Fruit fly (Drosophila melanogaster) whole organism, embryonic: ENCODE results near the gene CG3505.

Experiments used
- Abd-B ChIP-seq: fragments of 200-800 bp; sonication (Bioruptor generic); optimal IDR thresholded peaks from 2 replicates; lab custom pipeline; 2018; ENCODE audit warnings: missing biosample characterization, mild to moderate bottlenecking, missing genetic modification characterization, moderate library complexity
- CG10366 ChIP-seq: fragments of 200-800 bp; sonication (Bioruptor generic); IDR thresholded peaks from 2 replicates; pipeline ENCODE4 v1.3.6; 2022; ENCODE audit warnings: missing biosample characterization, missing genetic modification characterization
- CG10979 ChIP-seq: fragments of 200-800 bp; sonication (Bioruptor generic); optimal IDR thresholded peaks from 2 replicates; lab custom pipeline; 2018; ENCODE audit warnings: missing biosample characterization, mild to moderate bottlenecking, missing genetic modification characterization, moderate library complexity
- CG11093 ChIP-seq: fragments of 200-800 bp; sonication (Bioruptor generic); IDR thresholded peaks from 3 replicates; pipeline ENCODE4 v1.3.6; 2022; ENCODE audit warnings: missing biosample characterization, missing genetic modification characterization
- CG1233 ChIP-seq: fragments of 200-800 bp; sonication (Bioruptor generic); optimal IDR thresholded peaks from 4 replicates; lab custom pipeline; 2018; ENCODE audit warnings: missing biosample characterization, mild to moderate bottlenecking, missing genetic modification characterization
- CG13424 ChIP-seq: fragments of 200-800 bp; sonication (Bioruptor generic); optimal IDR thresholded peaks from 2 replicates; lab custom pipeline; 2019; ENCODE audit warnings: missing biosample characterization, mild to moderate bottlenecking, missing genetic modification characterization, moderate library complexity
- CG13775 ChIP-seq: fragments of 200-800 bp; sonication (Bioruptor generic); optimal IDR thresholded peaks from 3 replicates; lab custom pipeline; 2017; ENCODE audit warnings: missing biosample characterization, mild to moderate bottlenecking, missing genetic modification characterization
- CG15269 ChIP-seq: fragments of 200-800 bp; sonication (Bioruptor generic); optimal IDR thresholded peaks from 2 replicates; lab custom pipeline; 2018; ENCODE audit warnings: missing biosample characterization, mild to moderate bottlenecking, missing genetic modification characterization, moderate library complexity
- CG1603 ChIP-seq: fragments of 200-800 bp; sonication (Bioruptor generic); optimal IDR thresholded peaks from 2 replicates; lab custom pipeline; 2019; ENCODE audit warnings: missing biosample characterization, mild to moderate bottlenecking, missing genetic modification characterization, moderate library complexity
- CG17186 ChIP-seq: fragments of 200-800 bp; sonication (Bioruptor generic); optimal IDR thresholded peaks from 3 replicates; lab custom pipeline; 2017; ENCODE audit warnings: missing biosample characterization, missing genetic modification reagents, missing genetic modification characterization
- CG18011 ChIP-seq: fragments of 200-800 bp; sonication (Bioruptor generic); optimal IDR thresholded peaks from 2 replicates; lab custom pipeline; 2017; ENCODE audit warnings: missing biosample characterization, missing genetic modification characterization, mild to moderate bottlenecking, moderate library complexity, missing genotype
- CG1832 ChIP-seq: fragments of 200-800 bp; sonication (Bioruptor generic); optimal IDR thresholded peaks from 2 replicates; lab custom pipeline; 2017; ENCODE audit warnings: missing biosample characterization, mild to moderate bottlenecking, missing genetic modification characterization, inconsistent platforms
- CG3065 ChIP-seq: fragments of 200-800 bp; sonication (Bioruptor generic); optimal IDR thresholded peaks from 2 replicates; lab custom pipeline; 2016; ENCODE audit warnings: missing biosample characterization, missing genetic modification characterization
- CG34422 ChIP-seq: fragments of 200-800 bp; sonication (Bioruptor generic); IDR thresholded peaks from 3 replicates; pipeline ENCODE4 v1.3.6; 2022; ENCODE audit warnings: missing biosample characterization, missing genetic modification characterization
- CG3838 ChIP-seq: fragments of 200-800 bp; sonication (Bioruptor generic); optimal IDR thresholded peaks from 3 replicates; lab custom pipeline; 2016; ENCODE audit warnings: missing biosample characterization, missing genetic modification characterization
- CG42726 ChIP-seq: fragments of 200-800 bp; sonication (Bioruptor generic); IDR thresholded peaks from 2 replicates; pipeline ENCODE4 v1.3.6; 2022; ENCODE audit warnings: missing biosample characterization, missing genetic modification characterization; ENCODE audit not compliant: partially characterized antibody
- D19A ChIP-seq: fragments of 200-800 bp; optimal IDR thresholded peaks from 3 replicates; lab custom pipeline; 2019; ENCODE audit warnings: missing biosample characterization, mild to moderate bottlenecking, missing genetic modification characterization, moderate library complexity
- D19B ChIP-seq: fragments of 200-800 bp; sonication (Bioruptor generic); optimal IDR thresholded peaks from 2 replicates; lab custom pipeline; 2017; ENCODE audit warnings: missing biosample characterization, mild to moderate bottlenecking, missing genetic modification characterization
- Dfd ChIP-seq, 2 experiments: fragments of >200 bp; optimal IDR thresholded peaks; 2 replicates each; lab custom pipeline; 2017; ENCODE audit warnings: missing biosample characterization in 2 of 2, missing genetic modification characterization in 2 of 2
- Drgx ChIP-seq: fragments of 200-800 bp; sonication (Bioruptor generic); IDR thresholded peaks from 2 replicates; pipeline ENCODE4 v1.3.6; 2022; ENCODE audit warnings: missing biosample characterization, missing genetic modification characterization
- Lhr ChIP-seq: fragments of 200-800 bp; sonication (Bioruptor generic); optimal IDR thresholded peaks from 3 replicates; lab custom pipeline; 2017; ENCODE audit warnings: mild to moderate bottlenecking, missing biosample characterization, missing genetic modification reagents, missing genetic modification characterization
- Lim3 ChIP-seq: fragments of 200-800 bp; sonication (Bioruptor generic); IDR thresholded peaks from 2 replicates; pipeline ENCODE4 v1.3.6; 2022; ENCODE audit warnings: missing biosample characterization, missing genetic modification characterization
- Lpt ChIP-seq: fragments of >200 bp; optimal IDR thresholded peaks from 2 replicates; lab custom pipeline; 2018; ENCODE audit warnings: missing biosample characterization, missing genetic modification characterization
- Mad ChIP-seq: fragments of 200-800 bp; sonication (Bioruptor generic); optimal IDR thresholded peaks from 2 replicates; lab custom pipeline; 2016; ENCODE audit warnings: missing biosample characterization, missing genetic modification characterization
- Neu2 ChIP-seq: fragments of 200-800 bp; sonication (Bioruptor generic); optimal IDR thresholded peaks from 3 replicates; lab custom pipeline; 2016; ENCODE audit warnings: missing biosample characterization, missing genetic modification characterization, borderline replicate concordance
- Nf-YC ChIP-seq: fragments of 200-800 bp; optimal IDR thresholded peaks from 3 replicates; lab custom pipeline; 2019; ENCODE audit warnings: missing biosample characterization, mild to moderate bottlenecking, missing genetic modification characterization, moderate library complexity
- Ptx1 ChIP-seq: fragments of 200-800 bp; sonication (Bioruptor generic); IDR thresholded peaks from 2 replicates; pipeline ENCODE4 v1.3.6; 2022; ENCODE audit warnings: missing biosample characterization, missing genetic modification characterization
- Side ChIP-seq: fragments of 200-800 bp; sonication (Bioruptor generic); optimal IDR thresholded peaks from 2 replicates; lab custom pipeline; 2016; ENCODE audit warnings: missing biosample characterization, missing genetic modification characterization
- Stat92E ChIP-seq, 3 experiments: fragments of >200 bp in 2 of 3; fragments of 200-800 bp in 1 of 3; sonication (Bioruptor generic) in 1 of 3; optimal IDR thresholded peaks; 2 replicates each; lab custom pipeline; 2017 to 2019; ENCODE audit warnings: missing biosample characterization in 3 of 3, missing genetic modification characterization in 3 of 3, mild to moderate bottlenecking in 1 of 3, moderate library complexity in 1 of 3
- Trl ChIP-seq, 3 experiments: fragments of >200 bp in 2 of 3; fragments of 200-800 bp in 1 of 3; sonication (Bioruptor generic) in 1 of 3; optimal IDR thresholded peaks; 2 replicates in 1 of 3; 3 replicates in 2 of 3; lab custom pipeline; 2016 to 2017; ENCODE audit warnings: missing biosample characterization in 1 of 3, missing genetic modification characterization in 1 of 3
- Xrp1 ChIP-seq: fragments of 200-800 bp; sonication (Bioruptor generic); IDR thresholded peaks from 2 replicates; pipeline ENCODE4 v1.3.6; 2022; ENCODE audit warnings: missing biosample characterization, missing genetic modification characterization
- YL-1 ChIP-seq: fragments of 200-800 bp; sonication (Bioruptor generic); optimal IDR thresholded peaks from 3 replicates; lab custom pipeline; 2017; ENCODE audit warnings: missing biosample characterization, mild to moderate bottlenecking, missing genetic modification characterization
- ase ChIP-seq: fragments of 200-800 bp; sonication (Bioruptor generic); IDR thresholded peaks from 3 replicates; pipeline ENCODE4 v1.3.6; 2022; ENCODE audit warnings: missing biosample characterization, missing genetic modification characterization
- cato ChIP-seq: fragments of 200-800 bp; sonication (Bioruptor generic); optimal IDR thresholded peaks from 2 replicates; lab custom pipeline; 2016; ENCODE audit warnings: missing biosample characterization, missing genetic modification characterization, borderline replicate concordance
- crp ChIP-seq, 2 experiments: fragments of 200-800 bp; sonication (Bioruptor generic); optimal IDR thresholded peaks; 2 replicates in 1 of 2; 3 replicates in 1 of 2; lab custom pipeline; 2017; ENCODE audit warnings: missing biosample characterization in 2 of 2, missing genetic modification characterization in 2 of 2, mild to moderate bottlenecking in 1 of 2, moderate library complexity in 1 of 2
- cwo ChIP-seq: fragments of 200-800 bp; sonication (Bioruptor generic); optimal IDR thresholded peaks from 3 replicates; lab custom pipeline; 2017; ENCODE audit warnings: missing biosample characterization, missing genetic modification characterization, mild to moderate bottlenecking, moderate library complexity, missing genetic modification reagents
- dpn ChIP-seq, 2 experiments: fragments of 200-800 bp; sonication (Bioruptor generic); optimal IDR thresholded peaks; 3 replicates each; lab custom pipeline; 2016; ENCODE audit warnings: missing biosample characterization in 2 of 2, missing genetic modification characterization in 2 of 2
- dysf ChIP-seq: fragments of 200-800 bp; sonication (Bioruptor generic); IDR thresholded peaks from 3 replicates; pipeline ENCODE4 v1.3.6; 2022; ENCODE audit warnings: missing biosample characterization, missing genetic modification characterization
- ems ChIP-seq: fragments of 200-800 bp; sonication (Bioruptor generic); optimal IDR thresholded peaks from 3 replicates; lab custom pipeline; 2016; ENCODE audit warnings: missing biosample characterization, missing genetic modification characterization
- fd96Cb ChIP-seq: fragments of 200-800 bp; sonication (Bioruptor generic); optimal IDR thresholded peaks from 2 replicates; lab custom pipeline; 2018; ENCODE audit warnings: missing biosample characterization, mild to moderate bottlenecking, missing genetic modification characterization, moderate library complexity
- fru ChIP-seq: fragments of >200 bp; optimal IDR thresholded peaks from 2 replicates; lab custom pipeline; 2017
- gce ChIP-seq: fragments of 200-800 bp; sonication (Bioruptor generic); IDR thresholded peaks from 3 replicates; pipeline ENCODE4 v1.3.6; 2022; ENCODE audit warnings: missing biosample characterization, missing genetic modification characterization
- gem ChIP-seq: fragments of 200-800 bp; sonication (Bioruptor generic); optimal IDR thresholded peaks from 2 replicates; lab custom pipeline; 2019; ENCODE audit warnings: missing biosample characterization, mild to moderate bottlenecking, missing genetic modification characterization, moderate library complexity
- kni ChIP-seq: fragments of 200-800 bp; sonication (Bioruptor generic); optimal IDR thresholded peaks from 3 replicates; lab custom pipeline; 2017; ENCODE audit warnings: mild to moderate bottlenecking, missing biosample characterization, missing genetic modification reagents, missing genetic modification characterization
- org-1 ChIP-seq: fragments of 200-800 bp; sonication (Bioruptor generic); optimal IDR thresholded peaks from 2 replicates; lab custom pipeline; 2017; ENCODE audit warnings: missing biosample characterization, missing genetic modification characterization
- sc ChIP-seq, 3 experiments: fragments of >200 bp in 2 of 3; fragments of 200-800 bp in 1 of 3; sonication (Bioruptor generic) in 1 of 3; optimal IDR thresholded peaks; 2 replicates in 2 of 3; 3 replicates in 1 of 3; lab custom pipeline; 2017; ENCODE audit warnings: mild to moderate bottlenecking in 1 of 3, missing biosample characterization in 1 of 3, missing genetic modification characterization in 1 of 3, missing genetic modification reagents in 1 of 3
- tgo ChIP-seq: fragments of 200-800 bp; sonication (Bioruptor generic); IDR thresholded peaks from 3 replicates; pipeline ENCODE4 v1.3.6; 2022; ENCODE audit warnings: missing biosample characterization, missing genetic modification characterization
- wdn ChIP-seq: fragments of 200-800 bp; sonication (Bioruptor generic); IDR thresholded peaks from 2 replicates; pipeline ENCODE4 v1.3.6; 2022; ENCODE audit warnings: missing biosample characterization, missing genetic modification characterization

Gene CG3505

DNA sequence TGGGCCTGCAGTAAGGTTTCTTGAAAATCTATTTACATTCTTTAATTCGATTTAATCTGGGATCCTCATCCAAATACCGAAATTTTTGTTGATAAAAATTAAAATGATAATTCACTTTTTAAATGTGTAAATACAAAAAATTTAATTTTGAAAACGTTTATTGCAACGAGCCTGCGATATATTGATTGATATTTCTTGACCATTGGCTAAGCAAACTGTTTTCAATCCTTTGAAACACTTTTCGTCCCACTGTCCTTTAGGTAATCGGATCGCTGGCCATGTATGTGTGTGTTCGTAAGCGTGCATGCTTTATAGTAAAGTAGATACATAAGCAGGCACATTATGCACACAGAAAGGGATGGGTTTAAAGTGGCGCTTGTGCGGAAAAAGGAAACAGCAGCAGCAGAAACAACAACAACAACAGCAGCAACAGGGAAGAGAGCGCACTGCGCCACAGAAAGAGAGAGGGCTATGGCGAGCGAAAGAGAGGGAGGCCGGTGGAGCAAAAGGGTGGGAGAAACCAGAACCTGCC, 33.1 kb upstream of the CG3505 start (continued):
- TF ChIP-seq kni (GFP tag; lab: Kevin White, UChicago) (no peak), org-1 (GFP tag; lab: Kevin White, UChicago) (peak; percentile 37), crp (GFP tag; optimal IDR thresholded peaks at IDR 0.05; lab: Kevin White, UChicago) (no peak), D19A (tag; lab: Kevin White, UChicago) (peak; percentile 5), tgo (no peak)

DNA sequence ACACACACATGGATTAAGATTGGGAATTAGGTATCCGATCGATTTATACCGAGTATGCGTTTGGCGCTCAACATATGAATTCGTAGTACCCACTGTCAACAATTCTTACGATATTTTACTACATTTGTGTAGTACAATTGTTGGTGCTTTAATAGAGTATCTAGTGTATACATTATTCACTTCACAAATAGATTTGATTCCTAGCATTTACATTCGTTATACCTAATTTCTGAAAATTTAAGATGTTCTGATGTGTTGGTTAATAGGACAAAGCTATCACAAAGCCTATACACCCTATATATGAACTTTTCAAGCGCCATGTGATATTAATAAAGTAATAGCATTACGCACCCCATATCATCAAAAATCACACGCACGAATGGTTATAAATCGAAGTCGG, 32.6 kb upstream of the CG3505 start:
- no peak for TF ChIP-seq CG18011 (GFP tag; lab: Kevin White, UChicago)
- no peak for TF ChIP-seq ase (GFP tag; lab: Robert Waterston, UW)
- TF ChIP-seq dysf (GFP tag; lab: Robert Waterston, UW), result no peak
- peak; percentile 18 for TF ChIP-seq gem (tag; lab: Kevin White, UChicago)
- no peak for TF ChIP-seq Nf-YC (tag; lab: Kevin White, UChicago)
- TF ChIP-seq gce (GFP tag; lab: Robert Waterston, UW), result no peak
- no peak for TF ChIP-seq Stat92E (GFP tag; optimal IDR thresholded peaks at IDR 0.05; lab: Kevin White, UChicago)
- TF ChIP-seq CG3838 (GFP tag; lab: Kevin White, UChicago), result no peak
- TF ChIP-seq CG10366 (GFP tag; lab: Robert Waterston, UW), result no peak
- TF ChIP-seq Side (GFP tag; lab: Kevin White, UChicago), result no peak
- TF ChIP-seq fru (lab: Kevin White, UChicago), result no peak
- TF ChIP-seq D19A (tag; lab: Kevin White, UChicago), result peak; percentile 37
- no peak for TF ChIP-seq cwo (GFP tag; lab: Kevin White, UChicago)
- no peak for TF ChIP-seq CG1233 (GFP tag; lab: Kevin White, UChicago)
- no peak for TF ChIP-seq Lpt (GFP tag; lab: Kevin White, UChicago)
- TF ChIP-seq Lim3, result no peak
- no peak for TF ChIP-seq CG42726 (GFP tag; lab: Robert Waterston, UW)
- no peak for TF ChIP-seq CG15269
- no peak; the same call in 1 of the 2 replicates for TF ChIP-seq Xrp1
- no peak for TF ChIP-seq CG3065 (GFP tag; lab: Kevin White, UChicago)
- no peak for TF ChIP-seq CG1832
- TF ChIP-seq CG10979 (tag; lab: Kevin White, UChicago), result peak; percentile 4
- 0 out of 2 replicates have a peak, but pooled peaks have one; percentile 8 for TF ChIP-seq Ptx1 (GFP tag; lab: Robert Waterston, UW)
- TF ChIP-seq CG1603 (tag; lab: Kevin White, UChicago), result no peak
- TF ChIP-seq cato (GFP tag; lab: Kevin White, UChicago), result no peak
- no peak for TF ChIP-seq YL-1 (GFP tag; lab: Kevin White, UChicago)
- TF ChIP-seq CG11093 (GFP tag; lab: Robert Waterston, UW), result no peak
- no peak for TF ChIP-seq CG13775
- peak in 1 of 2 experiments; percentile 49 for TF ChIP-seq Trl (optimal IDR thresholded peaks at IDR 0.05; lab: Kevin White, UChicago)
- TF ChIP-seq Trl (GFP tag; optimal IDR thresholded peaks at IDR 0.05; lab: Kevin White, UChicago), result no peak
- no peak for TF ChIP-seq ems (GFP tag; lab: Kevin White, UChicago)
- TF ChIP-seq Neu2 (GFP tag; lab: Kevin White, UChicago), result no peak
- TF ChIP-seq wdn (GFP tag; lab: Robert Waterston, UW), result no peak
- no peak for TF ChIP-seq Lhr
- peak; percentile 55 for TF ChIP-seq D19B (GFP tag; lab: Kevin White, UChicago)
- TF ChIP-seq fd96Cb (tag; lab: Kevin White, UChicago), result peak; percentile 23
- no peak for TF ChIP-seq dpn (GFP tag; optimal IDR thresholded peaks at IDR 0.05; lab: Kevin White, UChicago)
- TF ChIP-seq Abd-B (GFP tag; lab: Kevin White, UChicago), result no peak
- no peak for TF ChIP-seq CG34422 (GFP tag; lab: Robert Waterston, UW)
- no peak for TF ChIP-seq CG13424
- no peak for TF ChIP-seq CG17186 (GFP tag; lab: Kevin White, UChicago)
- no peak for TF ChIP-seq Drgx (GFP tag; lab: Robert Waterston, UW)
- no peak for TF ChIP-seq Mad
- TF ChIP-seq Dfd (GFP tag; optimal IDR thresholded peaks at IDR 0.05; lab: Kevin White, UChicago), result no peak
- TF ChIP-seq sc (optimal IDR thresholded peaks at IDR 0.05; lab: Kevin White, UChicago), result no peak
- TF ChIP-seq sc (GFP tag; optimal IDR thresholded peaks at IDR 0.05; lab: Kevin White, UChicago), result no peak
